Worm (Caenorhabditis elegans) whole organism, L4/young adult: Measurements from ENCODE around the gene Y40B10A.11.

Source experiments
- dao-5 ChIP-seq: sonication (generic microtip); optimal IDR thresholded peaks from 2 replicates; lab custom pipeline; 2016; ENCODE audit warnings: missing genotype, missing genetic modification characterization, moderate library complexity, missing compliant biosample characterization
- him-1 ChIP-seq: sonication (generic microtip); optimal IDR thresholded peaks from 2 replicates; lab custom pipeline; 2016; ENCODE audit warnings: missing genotype, missing genetic modification reagents, missing genetic modification characterization, missing compliant biosample characterization

- TF ChIP-seq him-1 (tag; lab: Kevin White, UChicago): no peak
- no peak for TF ChIP-seq dao-5 (tag; lab: Kevin White, UChicago)
Observed at ce11 chrV:2068728-2069443, 17.5 kb upstream of the Y40B10A.11 start.
